Fruit fly (Drosophila melanogaster): ENCODE data around the gene CG44085.
A peak's percentile ranks its signal among the peaks of the same experiment; 100 is the strongest.

CG44085 gene

dm6 chr2L:13222225-13222648 lies 38.6 kb upstream of the CG44085 start, which contains the start of the genes Ski6 and CG16812 (continued):
- no peak for TF ChIP-seq bbx (GFP tag; IDR thresholded peaks at IDR 0.05; ENCODE audit: partially characterized antibody)
- TF ChIP-seq mam (GFP tag; optimal IDR thresholded peaks at IDR 0.05) = no peak
- no peak for TF ChIP-seq her (GFP tag; optimal IDR thresholded peaks at IDR 0.05)
- peak; percentile 68 for TF ChIP-seq MTF-1 (GFP tag; optimal IDR thresholded peaks at IDR 0.05; ENCODE audit: borderline replicate concordance)
- no peak for TF ChIP-seq Poxn (GFP tag; IDR thresholded peaks at IDR 0.05)
- TF ChIP-seq CG1832 (GFP tag; optimal IDR thresholded peaks at IDR 0.05) = no peak
- TF ChIP-seq CG16863 (GFP tag; optimal IDR thresholded peaks at IDR 0.05) = no peak
- TF ChIP-seq Fer1 (GFP tag; optimal IDR thresholded peaks at IDR 0.05) = no peak
- peak; percentile 35 for TF ChIP-seq Hmx (GFP tag; optimal IDR thresholded peaks at IDR 0.05)
- TF ChIP-seq dimm (GFP tag; IDR thresholded peaks at IDR 0.05) = no peak

dm6 chr2L:13225225-13225840 lies 35.5 kb upstream of the CG44085 start, which contains the start of gene CG15480:
TSS of gene CG15480 (minus strand) at chr2L:13225275.
- TF ChIP-seq ind (GFP tag; optimal IDR thresholded peaks at IDR 0.05) = no peak
- TF ChIP-seq D (optimal IDR thresholded peaks at IDR 0.05) = peak; percentile 99
- TF ChIP-seq D (GFP tag; optimal IDR thresholded peaks at IDR 0.05) = no peak
- TF ChIP-seq kni (GFP tag; optimal IDR thresholded peaks at IDR 0.05) = peak; percentile 49
- TF ChIP-seq Ets65A (GFP tag) = peak; percentile 48
- no peak for TF ChIP-seq CG2199 (GFP tag; IDR thresholded peaks at IDR 0.05)
- peak; percentile 99 for TF ChIP-seq zen (tag; optimal IDR thresholded peaks at IDR 0.05)
- 0 out of 2 replicates have a peak, but pooled peaks have one; percentile 18 for TF ChIP-seq gt (GFP tag; IDR thresholded peaks at IDR 0.05)
- TF ChIP-seq Kr (GFP tag; optimal IDR thresholded peaks at IDR 0.05) = peak; percentile 90
- TF ChIP-seq chinmo (GFP tag; IDR thresholded peaks at IDR 0.05; ENCODE audit: partially characterized antibody) = 0 out of 4 replicates have a peak, but pooled peaks have one; percentile 5
- peak; percentile 97 for TF ChIP-seq CG15479 (GFP tag; optimal IDR thresholded peaks at IDR 0.05)
- peak; percentile 78 for TF ChIP-seq cad (GFP tag; optimal IDR thresholded peaks at IDR 0.05)
- TF ChIP-seq Stat92E (GFP tag; optimal IDR thresholded peaks at IDR 0.05) = peak in 1 of 3 experiments; percentile 91
- peak in 1 of 2 experiments; percentile 96 for TF ChIP-seq tll (GFP tag; optimal IDR thresholded peaks at IDR 0.05)
- TF ChIP-seq Asciz (GFP tag; optimal IDR thresholded peaks at IDR 0.05) = no peak
- TF ChIP-seq twi (tag; optimal IDR thresholded peaks at IDR 0.05) = peak; percentile 62
- peak; percentile 67 for TF ChIP-seq grn (GFP tag; optimal IDR thresholded peaks at IDR 0.05)

- TF ChIP-seq oc (tag; optimal IDR thresholded peaks at IDR 0.05) = peak; percentile 26
- peak; percentile 24 for TF ChIP-seq pros (GFP tag; optimal IDR thresholded peaks at IDR 0.05)
- peak; percentile 92 for TF ChIP-seq CG15479 (GFP tag; optimal IDR thresholded peaks at IDR 0.05)
- no peak for TF ChIP-seq tna (GFP tag; IDR thresholded peaks at IDR 0.05; ENCODE audit: partially characterized antibody)
- peak; percentile 49 for TF ChIP-seq ac (GFP tag; optimal IDR thresholded peaks at IDR 0.05)
- peak in 1 of 2 experiments; percentile 97 for TF ChIP-seq tll (GFP tag; optimal IDR thresholded peaks at IDR 0.05)
- peak; percentile 45 for TF ChIP-seq twi (tag; optimal IDR thresholded peaks at IDR 0.05)
- TF ChIP-seq CG7745 (tag; optimal IDR thresholded peaks at IDR 0.05) = no peak
- TF ChIP-seq D (optimal IDR thresholded peaks at IDR 0.05) = peak; percentile 96
- TF ChIP-seq D (GFP tag; optimal IDR thresholded peaks at IDR 0.05) = no peak
- peak; percentile 30 for TF ChIP-seq Kr (GFP tag; optimal IDR thresholded peaks at IDR 0.05)
- TF ChIP-seq cad (GFP tag; optimal IDR thresholded peaks at IDR 0.05) = peak; percentile 90
- TF ChIP-seq zen (tag; optimal IDR thresholded peaks at IDR 0.05) = peak; percentile 89
- peak; percentile 56 for TF ChIP-seq kni (GFP tag; optimal IDR thresholded peaks at IDR 0.05)
- no peak for TF ChIP-seq CG12942 (GFP tag; optimal IDR thresholded peaks at IDR 0.05)
These were observed 33.6 kb upstream of the CG44085 start, which contains the start of gene CG16813 for dm6 chr2L:13227242-13227641. TSS of gene CG16813 (plus strand) at chr2L:13227529.

Measured in whole organism, embryonic.